Worm (Caenorhabditis elegans): Measurements from ENCODE around the gene B0228.7.

Gene B0228.7

DNA sequence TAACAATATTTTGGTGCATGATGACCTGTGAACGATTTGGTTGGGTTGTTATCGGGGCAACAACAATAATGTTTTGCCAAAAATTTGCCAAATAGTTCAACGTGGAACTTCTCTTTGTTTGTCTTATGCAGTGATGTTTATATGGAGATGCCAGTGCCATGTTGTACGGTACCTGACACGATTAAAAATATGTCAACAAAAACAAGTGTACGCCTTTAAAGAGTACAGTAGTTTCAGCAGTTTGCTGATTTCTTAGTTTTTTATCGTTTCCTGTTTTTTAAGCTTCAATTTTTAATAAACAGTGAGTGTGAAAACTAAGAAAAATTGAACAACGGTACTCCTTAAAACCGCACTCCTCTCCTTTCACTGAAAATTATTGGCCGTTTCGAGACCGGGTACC, 19.4 kb upstream of the B0228.7 start:
- no peak for TF ChIP-seq efl-3 (GFP tag; optimal IDR thresholded peaks at IDR 0.05)
- TF ChIP-seq elt-2 (tag; optimal IDR thresholded peaks at IDR 0.05), result peak; percentile 4

DNA sequence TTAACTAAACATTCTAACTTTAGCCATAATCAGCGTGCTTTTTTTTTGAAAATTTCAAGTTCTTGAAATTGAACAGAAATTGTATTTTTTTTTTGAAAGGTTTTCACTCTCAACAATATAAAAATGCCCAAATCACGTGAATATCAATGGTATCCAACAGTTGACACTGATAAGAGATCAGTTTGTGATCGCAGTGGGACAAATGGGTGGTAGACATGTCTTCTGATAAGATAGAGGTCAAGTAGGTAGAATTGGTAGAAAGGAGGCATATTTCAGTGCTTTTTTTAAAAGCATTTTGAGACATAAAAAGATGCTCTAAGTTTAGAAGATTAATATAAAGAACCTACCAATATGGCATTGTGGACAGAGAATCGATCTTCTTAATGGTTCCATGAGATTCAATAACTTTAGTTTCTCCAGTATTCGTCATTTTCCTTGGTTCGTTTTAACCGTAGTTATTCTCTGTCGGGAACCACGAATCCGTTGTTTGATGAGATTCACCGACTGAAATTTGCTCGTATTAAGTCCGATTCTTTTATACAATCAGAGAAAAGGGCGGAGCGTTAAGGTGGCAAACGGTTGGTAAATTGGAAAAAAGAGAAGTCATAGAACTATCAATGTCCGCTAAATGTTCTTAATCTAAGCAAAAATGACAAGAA, 18.6 kb upstream of the B0228.7 start, which contains the start of gene mthf-1:
Gene mthf-1, minus strand, starts transcription at position 504 of the 659 bp plus-strand sequence.
- TF ChIP-seq xbp-1 (tag; optimal IDR thresholded peaks at IDR 0.05) (no peak), elt-2 (tag; optimal IDR thresholded peaks at IDR 0.05) (peak; percentile 86), ztf-4 (tag; optimal IDR thresholded peaks at IDR 0.05) (no peak), C16A3.4 (tag; optimal IDR thresholded peaks at IDR 0.05) (peak; percentile 2), lsy-2 (tag; optimal IDR thresholded peaks at IDR 0.05) (peak in 1 of 2 experiments; percentile 1), nhr-20 (tag; optimal IDR thresholded peaks at IDR 0.05) (peak; percentile 41), elt-3 (tag; optimal IDR thresholded peaks at IDR 0.05) (peak in 4 of 6 experiments; percentile 23 to 73 (median 67)), nhr-19 (GFP tag; conservative IDR thresholded peaks at IDR 0.05) (peak; percentile 15; the same call in 1 of the 2 replicates), snu-23 (GFP tag; optimal IDR thresholded peaks at IDR 0.05) (peak; percentile 1), aly-2 (tag; optimal IDR thresholded peaks at IDR 0.05) (no peak), lin-35 (GFP tag; optimal IDR thresholded peaks at IDR 0.05) (peak in 1 of 2 experiments; percentile 60), dpl-1 (GFP tag; optimal IDR thresholded peaks at IDR 0.05) (peak in 1 of 3 experiments; percentile 17), jun-1 (tag; optimal IDR thresholded peaks at IDR 0.05) (no peak), blmp-1 (tag; optimal IDR thresholded peaks at IDR 0.05) (peak; percentile 69), C04F5.9 (tag; optimal IDR thresholded peaks at IDR 0.05) (no peak), nhr-71 (tag; optimal IDR thresholded peaks at IDR 0.05) (peak; percentile 47), efl-1 (optimal IDR thresholded peaks at IDR 0.05) (no peak), efl-1 (GFP tag; optimal IDR thresholded peaks at IDR 0.05 in 1 of 2) (peak in 1 of 2 experiments; percentile 6), nhr-85 (tag) (peak; percentile 70), nhr-90 (tag; optimal IDR thresholded peaks at IDR 0.05; ENCODE audit: poor library complexity) (peak; percentile 66)

DNA sequence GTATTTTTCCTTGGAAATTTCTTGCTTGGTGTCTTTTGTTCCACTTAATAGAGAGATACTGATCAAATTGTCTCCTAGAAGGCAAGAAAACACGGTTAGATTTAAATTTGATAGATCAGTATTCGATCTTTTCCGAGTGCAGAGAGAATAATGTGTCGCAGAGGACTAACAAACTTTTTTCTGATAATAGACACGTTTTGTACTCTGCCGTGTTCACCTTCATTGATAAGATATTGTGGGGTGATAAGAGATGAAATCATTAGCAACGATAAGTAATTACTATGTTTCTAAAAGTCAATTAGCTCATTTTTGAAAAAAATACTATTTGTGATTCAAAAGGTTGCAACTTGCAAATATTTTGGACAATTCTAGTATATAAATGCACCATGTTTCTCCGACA, 17.9 kb upstream of the B0228.7 start:
- peak; percentile 49 for TF ChIP-seq lin-14 (GFP tag; optimal IDR thresholded peaks at IDR 0.05)
- TF ChIP-seq nhr-90 (tag; optimal IDR thresholded peaks at IDR 0.05; ENCODE audit: poor library complexity), result peak; percentile 24
- no peak for TF ChIP-seq mep-1 (tag; optimal IDR thresholded peaks at IDR 0.05)
- peak; percentile 2 for TF ChIP-seq snu-23 (GFP tag; optimal IDR thresholded peaks at IDR 0.05)
- TF ChIP-seq nhr-19 (GFP tag; conservative IDR thresholded peaks at IDR 0.05), result no peak; the same call in 1 of the 2 replicates
- no peak for TF ChIP-seq xbp-1 (tag; optimal IDR thresholded peaks at IDR 0.05)
- peak; percentile 14 for TF ChIP-seq tlp-1 (tag; optimal IDR thresholded peaks at IDR 0.05)
- no peak for TF ChIP-seq ceh-82 (tag; optimal IDR thresholded peaks at IDR 0.05)
- TF ChIP-seq vab-15 (tag; optimal IDR thresholded peaks at IDR 0.05), result no peak
- TF ChIP-seq fos-1 (tag; optimal IDR thresholded peaks at IDR 0.05), result no peak
- peak; percentile 75 for TF ChIP-seq elt-2 (tag; optimal IDR thresholded peaks at IDR 0.05)
- no peak for TF ChIP-seq fkh-8 (tag; optimal IDR thresholded peaks at IDR 0.05)
- TF ChIP-seq blmp-1 (tag; optimal IDR thresholded peaks at IDR 0.05), result peak; percentile 34
- TF ChIP-seq lin-35 (GFP tag; optimal IDR thresholded peaks at IDR 0.05), result no peak
- no peak for TF ChIP-seq egl-27 (tag; optimal IDR thresholded peaks at IDR 0.05)
- TF ChIP-seq grh-1 (GFP tag; IDR thresholded peaks at IDR 0.05), result 0 out of 2 replicates have a peak, but pooled peaks have one; percentile 15
- TF ChIP-seq jun-1 (tag; optimal IDR thresholded peaks at IDR 0.05), result no peak
- TF ChIP-seq nhr-20 (tag; optimal IDR thresholded peaks at IDR 0.05), result peak; percentile 16
- TF ChIP-seq sox-4 (tag; optimal IDR thresholded peaks at IDR 0.05), result no peak
- peak; percentile 29 to 97 (median 86) for TF ChIP-seq elt-3 (tag; optimal IDR thresholded peaks at IDR 0.05)
- TF ChIP-seq pqm-1 (tag; optimal IDR thresholded peaks at IDR 0.05), result peak; percentile 29
- no peak for TF ChIP-seq ceh-63 (GFP tag; optimal IDR thresholded peaks at IDR 0.05)
- TF ChIP-seq skn-1 (tag; optimal IDR thresholded peaks at IDR 0.05), result no peak

DNA sequence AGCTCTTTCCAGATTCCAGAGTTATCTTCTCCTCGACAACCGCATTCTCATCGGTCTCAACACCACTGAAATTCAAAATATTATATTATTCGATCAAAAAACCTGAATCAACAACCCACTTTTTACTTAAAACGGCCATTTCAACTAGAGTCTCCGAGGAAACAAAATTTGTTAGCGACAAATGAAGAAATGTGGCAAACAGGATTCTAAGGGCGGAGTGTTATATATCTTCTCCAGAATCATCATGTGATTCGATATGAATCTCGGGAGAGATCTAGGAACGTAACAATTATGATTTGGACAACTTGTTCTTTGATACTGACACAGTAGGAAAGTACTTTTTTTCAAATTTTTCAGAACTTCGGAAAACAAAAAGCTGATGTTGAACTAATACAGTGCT, 17.4 kb upstream of the B0228.7 start:
- no peak for TF ChIP-seq efl-1 (optimal IDR thresholded peaks at IDR 0.05)
- peak in 1 of 2 experiments; percentile 39 for TF ChIP-seq efl-1 (GFP tag; optimal IDR thresholded peaks at IDR 0.05 in 1 of 2)
- TF ChIP-seq blmp-1 (tag; optimal IDR thresholded peaks at IDR 0.05), result peak; percentile 38
- TF ChIP-seq nhr-85 (tag), result peak; percentile 70
- no peak for TF ChIP-seq swsn-7 (tag; optimal IDR thresholded peaks at IDR 0.05)
